Fruit fly (Drosophila melanogaster) whole organism, pupa: ENCODE data around the gene CG10301.

Experiments used
- CG10348 ChIP-seq: fragments of 200-800 bp; sonication (Bioruptor generic); IDR thresholded peaks from 2 replicates; pipeline ENCODE4 v1.3.6; 2022; ENCODE audit warnings: missing biosample characterization, missing genetic modification characterization
- CG13204 ChIP-seq: fragments of 200-800 bp; sonication (Bioruptor generic); optimal IDR thresholded peaks from 2 replicates; lab custom pipeline; 2018; ENCODE audit warnings: missing biosample characterization, mild to moderate bottlenecking, missing genetic modification characterization, moderate library complexity
- CG14655 ChIP-seq: fragments of 200-800 bp; sonication (Bioruptor generic); optimal IDR thresholded peaks from 3 replicates; lab custom pipeline; 2017; ENCODE audit warnings: mild to moderate bottlenecking, missing biosample characterization, missing genetic modification reagents, missing genetic modification characterization
- CG17806 ChIP-seq: fragments of 200-800 bp; sonication (Bioruptor generic); optimal IDR thresholded peaks from 2 replicates; lab custom pipeline; 2018; ENCODE audit warnings: missing biosample characterization, mild to moderate bottlenecking, missing genetic modification characterization, moderate library complexity
- CG34367 ChIP-seq: fragments of 200-800 bp; sonication (Bioruptor generic); optimal IDR thresholded peaks from 2 replicates; lab custom pipeline; 2018; ENCODE audit warnings: missing biosample characterization, mild to moderate bottlenecking, missing genetic modification characterization
- CG8159 ChIP-seq: fragments of 200-800 bp; sonication (Bioruptor generic); optimal IDR thresholded peaks from 3 replicates; lab custom pipeline; 2018; ENCODE audit warnings: missing biosample characterization, mild to moderate bottlenecking, missing genetic modification characterization, moderate library complexity
- D1 ChIP-seq: fragments of 200-800 bp; sonication (Bioruptor generic); optimal IDR thresholded peaks from 2 replicates; lab custom pipeline; 2018; ENCODE audit warnings: missing biosample characterization, mild to moderate bottlenecking, missing genetic modification characterization, moderate library complexity
- EcR ChIP-seq: fragments of 200-800 bp; sonication (Bioruptor generic); optimal IDR thresholded peaks from 3 replicates; lab custom pipeline; 2019; ENCODE audit warnings: missing biosample characterization, missing genetic modification characterization, mild to moderate bottlenecking, moderate library complexity, missing genetic modification reagents
- gl ChIP-seq: fragments of 200-800 bp; sonication (Bioruptor generic); optimal IDR thresholded peaks from 2 replicates; lab custom pipeline; 2018; ENCODE audit warnings: missing biosample characterization, mild to moderate bottlenecking, missing genetic modification characterization

- TF ChIP-seq CG10348 (GFP tag; lab: Robert Waterston, UW) (no peak), D1 (tag; lab: Kevin White, UChicago) (no peak), CG14655 (GFP tag; lab: Kevin White, UChicago) (no peak), CG17806 (tag; lab: Kevin White, UChicago) (no peak), CG8159 (tag; lab: Kevin White, UChicago) (no peak), CG34367 (tag; lab: Kevin White, UChicago) (no peak), CG13204 (GFP tag; lab: Kevin White, UChicago) (no peak), gl (tag; lab: Kevin White, UChicago) (no peak), EcR (GFP tag; lab: Kevin White, UChicago) (no peak)
Measured at dm6 chr3R:23760219-23761018, 50.5 kb downstream of the CG10301 start, which contains the start of gene SdhD.
